Fruit fly (Drosophila melanogaster): ENCODE results near the gene ase.

Gene ase

DNA sequence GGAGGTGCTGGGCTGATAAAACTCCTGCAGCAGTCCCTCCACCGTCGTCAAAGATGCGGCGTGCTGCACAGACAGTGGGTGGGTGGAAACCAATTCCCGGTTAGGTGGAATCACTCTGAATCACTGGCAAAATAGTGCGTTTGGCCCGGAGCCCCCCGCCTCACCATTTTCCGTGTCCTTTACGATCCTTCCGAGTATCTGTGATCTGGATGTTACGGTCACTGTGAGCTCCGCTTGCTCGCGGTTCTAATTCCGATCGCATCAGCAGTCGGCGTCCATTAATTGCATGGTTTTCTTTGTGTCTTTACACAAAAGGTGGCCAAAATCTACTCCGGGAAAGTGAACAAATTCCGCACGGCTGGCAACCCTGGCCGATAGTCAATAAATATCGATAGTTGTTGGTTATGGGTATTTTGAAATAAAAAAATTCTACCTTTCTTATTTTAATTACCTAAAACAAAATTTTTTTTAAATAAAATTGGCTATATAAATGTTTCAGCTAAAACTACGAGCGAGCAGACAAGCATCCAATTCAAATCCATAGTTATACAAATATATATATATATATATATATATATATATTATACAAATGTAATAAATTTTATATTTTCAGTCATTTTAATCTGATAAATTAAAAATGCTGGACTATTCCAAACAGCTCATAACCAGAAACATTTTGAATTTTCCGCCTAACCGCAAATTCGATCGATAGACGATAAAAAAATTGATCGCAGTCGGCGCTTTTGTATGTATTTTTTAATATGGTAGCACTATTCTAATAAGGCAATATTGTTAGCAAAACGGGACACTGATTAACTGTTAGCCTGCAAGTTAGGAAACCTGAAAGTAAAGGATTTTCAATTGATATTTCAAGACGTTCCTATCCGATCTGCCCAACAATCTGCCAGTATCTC is 15.9 kb downstream of the ase start, which contains the start of the genes ebo and CG13373 (continued):
- TF ChIP-seq CG3407 (GFP tag; optimal IDR thresholded peaks at IDR 0.05) (no peak), CG7372 (GFP tag; IDR thresholded peaks at IDR 0.05) (no peak), fu2 (GFP tag; optimal IDR thresholded peaks at IDR 0.05) (no peak), C15 (GFP tag; IDR thresholded peaks at IDR 0.05) (no peak), ase (GFP tag; IDR thresholded peaks at IDR 0.05) (peak; percentile 78), H2.0 (GFP tag; IDR thresholded peaks at IDR 0.05) (no peak), scrt (GFP tag; optimal IDR thresholded peaks at IDR 0.05) (no peak), Stat92E (GFP tag; optimal IDR thresholded peaks at IDR 0.05) (peak in 1 of 3 experiments; percentile 15), fd102C (GFP tag; optimal IDR thresholded peaks at IDR 0.05) (no peak), CG4404 (GFP tag; IDR thresholded peaks at IDR 0.05) (no peak), tio (GFP tag; optimal IDR thresholded peaks at IDR 0.05) (no peak), tll (GFP tag; optimal IDR thresholded peaks at IDR 0.05) (no peak), CG9932 (GFP tag; IDR thresholded peaks at IDR 0.05) (peak; percentile 72), crol (GFP tag; IDR thresholded peaks at IDR 0.05) (no peak), phol (tag; optimal IDR thresholded peaks at IDR 0.05) (peak; percentile 34), CG10274 (GFP tag; optimal IDR thresholded peaks at IDR 0.05) (no peak), CG8924 (tag; optimal IDR thresholded peaks at IDR 0.05) (peak; percentile 39), Xbp1 (GFP tag; optimal IDR thresholded peaks at IDR 0.05) (peak; percentile 51), Med (GFP tag) (peak; percentile 81), sima (GFP tag; optimal IDR thresholded peaks at IDR 0.05) (no peak), Lim3 (GFP tag; IDR thresholded peaks at IDR 0.05) (no peak), HLH54F (GFP tag; optimal IDR thresholded peaks at IDR 0.05) (no peak), Asciz (GFP tag; optimal IDR thresholded peaks at IDR 0.05) (no peak), CG12155 (GFP tag; optimal IDR thresholded peaks at IDR 0.05) (peak; percentile 3), CG4820 (GFP tag; optimal IDR thresholded peaks at IDR 0.05) (no peak), gsb-n (tag; optimal IDR thresholded peaks at IDR 0.05) (no peak), emc (GFP tag; optimal IDR thresholded peaks at IDR 0.05) (no peak), kay (GFP tag; optimal IDR thresholded peaks at IDR 0.05) (no peak), PHDP (tag; optimal IDR thresholded peaks at IDR 0.05) (peak; percentile 47), vfl (GFP tag; optimal IDR thresholded peaks at IDR 0.05) (no peak), CG13287 (GFP tag; IDR thresholded peaks at IDR 0.05; ENCODE audit: partially characterized antibody) (peak; percentile 70), CG1792 (GFP tag; optimal IDR thresholded peaks at IDR 0.05) (no peak), da (GFP tag; optimal IDR thresholded peaks at IDR 0.05) (no peak), tap (tag; optimal IDR thresholded peaks at IDR 0.05) (no peak), CG2889 (GFP tag; IDR thresholded peaks at IDR 0.05) (no peak), Hr39 (optimal IDR thresholded peaks at IDR 0.05) (no peak), gro (GFP tag; optimal IDR thresholded peaks at IDR 0.05) (no peak), mirr (GFP tag; optimal IDR thresholded peaks at IDR 0.05) (no peak), pb (GFP tag; optimal IDR thresholded peaks at IDR 0.05) (no peak), Atf-2 (GFP tag; optimal IDR thresholded peaks at IDR 0.05) (no peak), CG6683 (GFP tag; optimal IDR thresholded peaks at IDR 0.05) (no peak), CG4328 (GFP tag; optimal IDR thresholded peaks at IDR 0.05) (peak; percentile 15), CG8290 (GFP tag; optimal IDR thresholded peaks at IDR 0.05) (no peak), CG8290 (tag; optimal IDR thresholded peaks at IDR 0.05) (no peak), CG3847 (GFP tag; IDR thresholded peaks at IDR 0.05) (peak; percentile 51), CG10431 (GFP tag; optimal IDR thresholded peaks at IDR 0.05) (no peak), schlank (tag; optimal IDR thresholded peaks at IDR 0.05) (no peak), CG13296 (GFP tag; optimal IDR thresholded peaks at IDR 0.05) (peak; percentile 17), CG1603 (tag; optimal IDR thresholded peaks at IDR 0.05) (no peak), gce (GFP tag; IDR thresholded peaks at IDR 0.05) (no peak)

All from whole organism, embryonic.